Worm (Caenorhabditis elegans) whole organism, L1 larva: ENCODE data around the gene K09E2.2.

ENCODE experiments used
- C04F5.9 ChIP-seq: sonication (generic microtip); optimal IDR thresholded peaks from 2 replicates; lab custom pipeline; 2016; ENCODE audit warnings: missing genetic modification characterization, missing compliant biosample characterization
- F16B12.6 ChIP-seq: fragments of 150-350 bp; optimal IDR thresholded peaks from 2 replicates; lab custom pipeline; 2014; ENCODE audit warnings: missing biosample characterization, missing genetic modification characterization
- alr-1 ChIP-seq: fragments of 200-800 bp; sonication (Bioruptor generic); optimal IDR thresholded peaks from 2 replicates; lab custom pipeline; 2018; ENCODE audit warnings: borderline replicate concordance, mild to moderate bottlenecking, missing genetic modification characterization, missing compliant biosample characterization
- aly-2 ChIP-seq: fragments of 150-350 bp; optimal IDR thresholded peaks from 2 replicates; lab custom pipeline; 2014; ENCODE audit warnings: missing biosample characterization, missing genetic modification characterization
- blmp-1 ChIP-seq: fragments of 150-350 bp; optimal IDR thresholded peaks from 2 replicates; lab custom pipeline; 2014; ENCODE audit warnings: missing biosample characterization, missing genetic modification characterization
- ceh-63 ChIP-seq: fragments of 200-800 bp; sonication (Bioruptor generic); optimal IDR thresholded peaks from 2 replicates; lab custom pipeline; 2018; ENCODE audit warnings: mild to moderate bottlenecking, missing genetic modification characterization, missing compliant biosample characterization
- ceh-8 ChIP-seq: fragments of 200-800 bp; sonication (Bioruptor generic); optimal IDR thresholded peaks from 2 replicates; lab custom pipeline; 2018; ENCODE audit warnings: mild to moderate bottlenecking, missing genetic modification characterization, moderate library complexity, missing compliant biosample characterization
- ceh-90 ChIP-seq: sonication (generic microtip); optimal IDR thresholded peaks from 2 replicates; lab custom pipeline; 2016; ENCODE audit warnings: missing genetic modification characterization, missing compliant biosample characterization
- dpl-1 ChIP-seq, 3 experiments: fragments of 150-350 bp in 2 of 3; sonication (generic microtip) in 1 of 3; optimal IDR thresholded peaks; 2 replicates each; lab custom pipeline; 2014 to 2017; ENCODE audit warnings: missing biosample characterization in 3 of 3, missing genetic modification characterization in 3 of 3, missing genetic modification reagents in 3 of 3
- dsc-1 ChIP-seq: sonication (generic microtip); optimal IDR thresholded peaks from 2 replicates; lab custom pipeline; 2016; ENCODE audit warnings: mild to moderate bottlenecking, missing genetic modification characterization, missing compliant biosample characterization
- efl-1 ChIP-seq, 4 experiments: fragments of 150-350 bp; optimal IDR thresholded peaks in 3 of 4; peaks in 1 of 4; 1 replicate in 1 of 4; 2 replicates in 3 of 4; lab custom pipeline; 2014; ENCODE audit warnings: missing biosample characterization in 2 of 4, missing genetic modification characterization in 2 of 4, missing genetic modification reagents in 2 of 4
- elt-2 ChIP-seq: sonication (generic microtip); optimal IDR thresholded peaks from 2 replicates; lab custom pipeline; 2016; ENCODE audit warnings: missing genetic modification characterization, mild to moderate bottlenecking, inconsistent platforms, missing compliant biosample characterization, missing genetic modification reagents
- elt-3 ChIP-seq, 6 experiments: fragments of 150-350 bp in 1 of 6; sonication (generic microtip); optimal IDR thresholded peaks; 2 replicates each; lab custom pipeline; 2017 to 2018; ENCODE audit warnings: missing biosample characterization in 6 of 6, missing genetic modification characterization in 6 of 6, inconsistent platforms in 1 of 6
- fkh-10 ChIP-seq: sonication (generic microtip); optimal IDR thresholded peaks from 2 replicates; lab custom pipeline; 2017; ENCODE audit warnings: missing biosample characterization, missing genetic modification reagents, missing genetic modification characterization
- fkh-4 ChIP-seq: sonication (generic microtip); optimal IDR thresholded peaks from 2 replicates; lab custom pipeline; 2016; ENCODE audit warnings: missing compliant biosample characterization, missing genetic modification characterization, borderline replicate concordance
- fkh-8 ChIP-seq: sonication (generic microtip); optimal IDR thresholded peaks from 2 replicates; lab custom pipeline; 2016; ENCODE audit warnings: mild to moderate bottlenecking, missing genetic modification characterization, missing compliant biosample characterization
- fos-1 ChIP-seq: fragments of 150-350 bp; optimal IDR thresholded peaks from 2 replicates; lab custom pipeline; 2014; ENCODE audit warnings: missing biosample characterization, missing genetic modification characterization
- grh-1 ChIP-seq: fragments of 200-800 bp; sonication (Bioruptor generic); IDR thresholded peaks from 2 replicates; pipeline ENCODE4 v1.3.6; 2022; ENCODE audit warnings: missing genetic modification reagents, missing genetic modification characterization, missing compliant biosample characterization
- hlh-17 ChIP-seq: fragments of 200-800 bp; sonication (Bioruptor generic); optimal IDR thresholded peaks from 2 replicates; lab custom pipeline; 2018; ENCODE audit warnings: missing genetic modification characterization, mild to moderate bottlenecking, missing compliant biosample characterization, moderate library complexity, borderline replicate concordance
- lin-13 ChIP-seq: fragments of 150-350 bp; optimal IDR thresholded peaks from 2 replicates; lab custom pipeline; 2014; ENCODE audit warnings: missing biosample characterization, missing genetic modification reagents, missing genetic modification characterization
- lin-14 ChIP-seq: fragments of 200-800 bp; sonication (Bioruptor generic); optimal IDR thresholded peaks from 2 replicates; lab custom pipeline; 2018; ENCODE audit warnings: mild to moderate bottlenecking, missing genetic modification characterization, moderate library complexity, missing compliant biosample characterization
- lin-35 ChIP-seq, 2 experiments: fragments of 150-350 bp; optimal IDR thresholded peaks; 2 replicates each; lab custom pipeline; 2014; ENCODE audit warnings: missing biosample characterization in 2 of 2, missing genetic modification characterization in 2 of 2, missing genetic modification reagents in 2 of 2
- lin-39 ChIP-seq: fragments of 150-350 bp; optimal IDR thresholded peaks from 2 replicates; lab custom pipeline; 2014; ENCODE audit warnings: missing biosample characterization, missing genetic modification reagents, missing genetic modification characterization
- lsy-2 ChIP-seq, 2 experiments: fragments of 150-350 bp; optimal IDR thresholded peaks; 2 replicates each; lab custom pipeline; 2014; ENCODE audit warnings: missing biosample characterization in 2 of 2, missing genetic modification characterization in 2 of 2
- mep-1 ChIP-seq: fragments of 150-350 bp; optimal IDR thresholded peaks from 2 replicates; lab custom pipeline; 2014; ENCODE audit warnings: missing biosample characterization, missing genetic modification characterization
- nhr-237 ChIP-seq: fragments of 150-350 bp; optimal IDR thresholded peaks from 2 replicates; lab custom pipeline; 2014; ENCODE audit warnings: missing biosample characterization, missing genetic modification characterization
- nhr-28 ChIP-seq: fragments of 150-350 bp; optimal IDR thresholded peaks from 2 replicates; lab custom pipeline; 2014; ENCODE audit warnings: missing biosample characterization, missing genetic modification characterization
- nhr-71 ChIP-seq: sonication (generic microtip); optimal IDR thresholded peaks from 2 replicates; lab custom pipeline; 2016; ENCODE audit warnings: mild to moderate bottlenecking, missing genetic modification characterization, moderate library complexity, missing compliant biosample characterization
- nhr-77 ChIP-seq: fragments of 150-350 bp; optimal IDR thresholded peaks from 2 replicates; lab custom pipeline; 2014; ENCODE audit warnings: missing biosample characterization, missing genetic modification characterization
- nhr-85 ChIP-seq: sonication (generic microtip); peaks from one replicate; lab custom pipeline; 2016; ENCODE audit warnings: missing genetic modification characterization, inconsistent platforms, missing compliant biosample characterization
- nhr-90 ChIP-seq: sonication (generic microtip); optimal IDR thresholded peaks from 2 replicates; lab custom pipeline; 2016; ENCODE audit warnings: mild to moderate bottlenecking, missing genetic modification characterization, missing compliant biosample characterization; ENCODE audit not compliant: poor library complexity
- snpc-4 ChIP-seq: fragments of 150-350 bp; optimal IDR thresholded peaks from 2 replicates; lab custom pipeline; 2014; ENCODE audit warnings: missing biosample characterization, missing genetic modification characterization
- sptf-1 ChIP-seq: fragments of 150-350 bp; optimal IDR thresholded peaks from 2 replicates; lab custom pipeline; 2014; ENCODE audit warnings: missing biosample characterization, missing genetic modification characterization
- swsn-7 ChIP-seq: sonication (generic microtip); optimal IDR thresholded peaks from 2 replicates; lab custom pipeline; 2016; ENCODE audit warnings: missing genetic modification characterization, missing compliant biosample characterization
- tbx-2 ChIP-seq: sonication (generic microtip); optimal IDR thresholded peaks from 2 replicates; lab custom pipeline; 2016; ENCODE audit warnings: missing genetic modification characterization, missing compliant biosample characterization
- tlp-1 ChIP-seq: fragments of 150-350 bp; optimal IDR thresholded peaks from 2 replicates; lab custom pipeline; 2014; ENCODE audit warnings: missing biosample characterization, missing genetic modification characterization
- unc-130 ChIP-seq: fragments of 150-350 bp; optimal IDR thresholded peaks from 2 replicates; lab custom pipeline; 2017; ENCODE audit warnings: missing biosample characterization, missing genetic modification characterization, inconsistent platforms
- unc-30 ChIP-seq: sonication (generic microtip); optimal IDR thresholded peaks from 2 replicates; lab custom pipeline; 2017; ENCODE audit warnings: missing biosample characterization, missing genetic modification characterization
- unc-62 ChIP-seq: fragments of 150-350 bp; optimal IDR thresholded peaks from 2 replicates; lab custom pipeline; 2014; ENCODE audit warnings: missing biosample characterization, missing genetic modification reagents, missing genetic modification characterization
- unc-98 ChIP-seq: fragments of 200-800 bp; sonication (Bioruptor generic); IDR thresholded peaks from 2 replicates; pipeline ENCODE4 v1.3.6; 2022; ENCODE audit warnings: missing genetic modification characterization, missing compliant biosample characterization
- zag-1 ChIP-seq: fragments of 150-350 bp; optimal IDR thresholded peaks from 2 replicates; lab custom pipeline; 2014; ENCODE audit warnings: missing biosample characterization, missing genetic modification characterization
- ztf-4 ChIP-seq: fragments of 150-350 bp; optimal IDR thresholded peaks from 2 replicates; lab custom pipeline; 2014; ENCODE audit warnings: missing biosample characterization, missing genetic modification characterization

Gene K09E2.2

DNA sequence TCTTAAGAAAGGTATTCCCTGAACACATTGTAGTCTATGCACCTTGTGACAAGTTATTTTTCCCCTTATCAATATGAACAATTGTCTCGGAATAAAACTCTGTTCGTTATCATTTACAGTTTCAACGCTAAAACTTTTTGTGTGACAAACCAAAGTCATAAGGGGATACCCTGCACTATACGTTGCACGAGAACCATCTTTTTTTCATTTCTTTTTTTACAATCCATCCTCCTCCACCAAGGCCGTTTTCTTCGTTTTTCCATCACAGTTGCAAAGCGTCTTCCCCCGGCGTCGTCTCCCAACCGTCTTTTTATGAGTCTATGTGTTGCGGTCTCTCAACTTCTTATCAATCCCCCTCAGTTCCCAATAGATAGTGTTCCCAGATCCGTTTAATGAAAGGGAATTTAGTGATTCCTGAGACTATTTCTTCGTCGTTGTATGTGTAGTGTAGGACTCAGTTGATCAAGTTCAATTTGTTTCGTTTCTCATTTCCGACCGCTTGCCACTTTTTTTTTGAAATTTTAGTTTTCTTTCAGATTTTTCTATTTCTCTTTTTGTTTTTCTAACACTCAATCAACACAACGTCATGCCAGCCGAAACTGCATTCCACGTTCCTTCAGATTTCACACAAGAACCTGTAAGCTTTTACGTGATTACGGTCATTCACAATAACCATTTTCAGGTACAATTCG lies 3.4 kb downstream of the K09E2.2 start (continued):
- no peak for TF ChIP-seq unc-30 (tag; lab: Kevin White, UChicago)
- TF ChIP-seq lin-13 (GFP tag; lab: Kevin White, UChicago) = no peak
- TF ChIP-seq nhr-71 (tag; lab: Kevin White, UChicago) = peak; percentile 74
- TF ChIP-seq unc-98 (GFP tag; lab: Robert Waterston, UW) = no peak
- no peak for TF ChIP-seq ceh-63
- no peak for TF ChIP-seq fkh-10 (GFP tag; lab: Kevin White, UChicago)
- no peak for TF ChIP-seq ztf-4 (tag; lab: Kevin White, UChicago)
- peak in 1 of 2 experiments; percentile 73 for TF ChIP-seq lin-35 (GFP tag; optimal IDR thresholded peaks at IDR 0.05; lab: Kevin White, UChicago)
- no peak for TF ChIP-seq sptf-1 (tag; lab: Kevin White, UChicago)
- TF ChIP-seq elt-3 (tag; optimal IDR thresholded peaks at IDR 0.05; lab: Kevin White, UChicago) = peak in 4 of 6 experiments; percentile 69 to 79 (median 70)
- TF ChIP-seq elt-2 (tag; lab: Kevin White, UChicago) = peak; percentile 50
- TF ChIP-seq fkh-8 (tag; lab: Kevin White, UChicago) = no peak
- no peak for TF ChIP-seq grh-1 (GFP tag; lab: Robert Waterston, UW)
- TF ChIP-seq nhr-85 (tag; lab: Kevin White, UChicago) = peak; percentile 92
- no peak for TF ChIP-seq lin-39 (tag; lab: Kevin White, UChicago)
- TF ChIP-seq zag-1 = no peak
- no peak for TF ChIP-seq F16B12.6 (tag; lab: Kevin White, UChicago)
- peak; percentile 47 for TF ChIP-seq unc-130
- TF ChIP-seq lsy-2 (tag; optimal IDR thresholded peaks at IDR 0.05; lab: Kevin White, UChicago) = no peak
- TF ChIP-seq fkh-4 = no peak
- no peak for TF ChIP-seq mep-1 (tag; lab: Kevin White, UChicago)
- no peak for TF ChIP-seq ceh-8 (GFP tag; lab: Kevin White, UChicago)
- no peak for TF ChIP-seq nhr-77 (tag; lab: Kevin White, UChicago)
- TF ChIP-seq tlp-1 (tag; lab: Kevin White, UChicago) = no peak
- TF ChIP-seq unc-62 = no peak
- TF ChIP-seq fos-1 = no peak
- no peak for TF ChIP-seq hlh-17 (GFP tag; lab: Kevin White, UChicago)
- TF ChIP-seq alr-1 = no peak
- TF ChIP-seq nhr-28 = no peak
- no peak for TF ChIP-seq efl-1 (optimal IDR thresholded peaks at IDR 0.05; lab: Kevin White, UChicago)
- TF ChIP-seq efl-1 (GFP tag; optimal IDR thresholded peaks at IDR 0.05 in 1 of 2; lab: Kevin White, UChicago) = no peak
- TF ChIP-seq, all 84 proteins: peak for 15

DNA sequence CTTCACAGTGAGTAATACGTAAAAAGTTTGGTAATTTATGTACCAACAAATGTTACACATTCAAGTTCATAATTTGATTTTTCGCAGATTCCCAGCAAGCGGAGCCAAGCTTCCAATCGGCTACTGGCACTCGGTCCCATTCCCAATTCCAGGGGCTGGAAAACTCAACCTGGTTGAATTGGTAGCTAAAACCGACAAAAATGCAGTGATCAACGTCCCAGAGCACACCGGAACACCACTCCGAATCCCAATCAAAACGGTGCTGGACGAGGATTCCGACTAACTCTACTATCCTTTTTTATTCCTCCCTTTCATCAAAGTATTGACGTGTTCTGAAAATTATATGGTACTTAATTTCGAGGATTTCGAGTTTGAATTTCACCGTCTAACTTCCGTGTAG lies 4.5 kb downstream of the K09E2.2 start:
- TF ChIP-seq ztf-4 (tag; lab: Kevin White, UChicago) = no peak
- TF ChIP-seq C04F5.9 (tag; lab: Kevin White, UChicago) = no peak
- TF ChIP-seq ceh-90 (tag; lab: Kevin White, UChicago) = no peak

DNA sequence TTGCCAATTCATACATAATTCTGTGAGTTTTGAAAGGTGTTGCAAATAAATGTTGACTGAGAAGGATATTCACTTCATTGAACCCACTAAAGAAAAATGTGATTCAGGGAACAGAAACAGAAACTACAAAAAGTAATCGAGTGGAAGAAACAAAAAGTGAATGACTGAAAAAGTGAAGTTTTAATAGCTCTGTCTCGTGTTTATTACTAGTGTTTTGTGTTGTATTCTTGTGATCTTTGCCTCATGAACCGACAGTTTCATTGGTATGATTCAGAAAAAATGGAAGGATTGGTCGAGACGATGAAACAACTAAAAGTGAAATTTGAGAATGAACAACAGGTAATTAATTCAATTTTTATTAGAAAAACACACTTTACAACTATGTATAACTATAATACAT lies 5.0 kb downstream of the K09E2.2 start:
- TF ChIP-seq nhr-85 (tag; lab: Kevin White, UChicago) (peak; percentile 8), dsc-1 (tag; lab: Kevin White, UChicago) (no peak), elt-2 (tag; lab: Kevin White, UChicago) (no peak), aly-2 (no peak), blmp-1 (peak; percentile 7), lin-14 (GFP tag; lab: Kevin White, UChicago) (peak; percentile 28), nhr-90 (tag; lab: Kevin White, UChicago) (no peak), alr-1 (no peak)

DNA sequence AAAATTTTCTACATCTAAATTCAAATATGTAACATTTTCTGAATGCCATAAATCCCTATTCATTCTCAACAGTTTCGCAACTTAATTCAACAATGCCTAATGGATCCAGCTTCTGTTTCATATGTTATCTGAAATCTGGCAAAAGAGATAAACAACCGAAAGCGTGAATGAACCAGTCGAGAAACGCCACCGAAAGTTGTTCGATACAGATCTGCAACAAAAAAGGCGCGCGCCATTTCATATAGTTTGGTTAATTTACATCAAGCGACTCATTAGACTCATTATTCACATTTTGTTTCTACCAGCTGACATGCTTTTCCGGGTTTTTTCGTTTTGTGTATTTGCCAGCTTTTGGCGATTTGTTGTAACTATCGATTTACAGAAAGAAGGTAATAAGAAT lies 8.7 kb downstream of the K09E2.2 start, which contains the start of gene K09E2.1:
TSS of gene K09E2.1 (plus strand) at position 301 of the 400 bp plus-strand sequence.
- no peak for TF ChIP-seq nhr-237 (tag; lab: Kevin White, UChicago)
- TF ChIP-seq swsn-7 (tag; lab: Kevin White, UChicago) = no peak
- TF ChIP-seq snpc-4 = no peak
- no peak for TF ChIP-seq fkh-4
- TF ChIP-seq lin-35 (GFP tag; optimal IDR thresholded peaks at IDR 0.05; lab: Kevin White, UChicago) = no peak
- no peak for TF ChIP-seq hlh-17 (GFP tag; lab: Kevin White, UChicago)
- no peak for TF ChIP-seq tbx-2 (tag; lab: Kevin White, UChicago)
- TF ChIP-seq dpl-1 (GFP tag; optimal IDR thresholded peaks at IDR 0.05; lab: Kevin White, UChicago) = no peak
- TF ChIP-seq, all 84 proteins: peak for 0
